Worm (Caenorhabditis elegans): ENCODE results near the gene gcy-19.
"Not testable (repeated sequence)": the region's sequence is repeated elsewhere in the genome, so short reads cannot be mapped to it uniquely, and the experiment has no call there.

Gene gcy-19

ce11 chrII:3224631-3225030 lies 34.5 kb downstream of the gcy-19 start, which contains the start of gene ZC239.15:
Gene ZC239.15, minus strand, starts transcription at chrII:3224731.
- no peak for TF ChIP-seq ceh-34 (tag; optimal IDR thresholded peaks at IDR 0.05)

- no peak for TF ChIP-seq tbx-2 (tag; optimal IDR thresholded peaks at IDR 0.05)
- TF ChIP-seq dmd-4 (tag; optimal IDR thresholded peaks at IDR 0.05; ENCODE audit: borderline replicate concordance), result no peak
- TF ChIP-seq hlh-8 (tag; optimal IDR thresholded peaks at IDR 0.05), result no peak
- no peak for TF ChIP-seq ceh-30 (tag; optimal IDR thresholded peaks at IDR 0.05)
- TF ChIP-seq fkh-10 (GFP tag; optimal IDR thresholded peaks at IDR 0.05), result no peak
- no peak for TF ChIP-seq npax-4 (tag; optimal IDR thresholded peaks at IDR 0.05)
- TF ChIP-seq unc-42 (tag; optimal IDR thresholded peaks at IDR 0.05), result no peak
Observed at ce11 chrII:3222686-3223085, 36.5 kb downstream of the gcy-19 start, which contains the start of gene ZC239.13. Gene ZC239.13, minus strand, starts transcription at chrII:3222839.

ce11 chrII:3221730-3222129 lies 37.4 kb downstream of the gcy-19 start, which contains the start of gene ZC239.14:
Gene ZC239.14, minus strand, starts transcription at chrII:3222034.
- TF ChIP-seq pag-3 (tag; optimal IDR thresholded peaks at IDR 0.05; ENCODE audit: borderline replicate concordance) (no peak), tbx-7 (tag; optimal IDR thresholded peaks at IDR 0.05) (no peak), syd-9 (tag; optimal IDR thresholded peaks at IDR 0.05) (no peak), fkh-6 (tag; optimal IDR thresholded peaks at IDR 0.05) (no peak), sdc-2 (tag; optimal IDR thresholded peaks at IDR 0.05) (no peak), eyg-1 (tag; optimal IDR thresholded peaks at IDR 0.05) (no peak), nhr-11 (tag; optimal IDR thresholded peaks at IDR 0.05) (no peak), ceh-24 (tag; optimal IDR thresholded peaks at IDR 0.05) (no peak)

- TF ChIP-seq dmd-4 (tag; optimal IDR thresholded peaks at IDR 0.05; ENCODE audit: borderline replicate concordance) (no peak), fkh-10 (GFP tag; optimal IDR thresholded peaks at IDR 0.05) (no peak), ttx-3 (tag; optimal IDR thresholded peaks at IDR 0.05) (no peak), ets-4 (tag; optimal IDR thresholded peaks at IDR 0.05) (no peak)
Observed at ce11 chrII:3220723-3221122, 38.4 kb downstream of the gcy-19 start, which contains the start of gene ZC239.22. Gene ZC239.22, minus strand, starts transcription at chrII:3220823.

ce11 chrII:3215762-3216161 lies 43.4 kb downstream of the gcy-19 start, which contains the start of gene ZC239.3:
Gene ZC239.3, plus strand, starts transcription at chrII:3216062.
- not testable (repeated sequence) for TF ChIP-seq hlh-6, elt-2, ceh-34 (tag; optimal IDR thresholded peaks at IDR 0.05)

- TF ChIP-seq hlh-15 (tag; optimal IDR thresholded peaks at IDR 0.05) (no peak), unc-3 (GFP tag; conservative IDR thresholded peaks at IDR 0.05) (no peak), unc-3 (tag; optimal IDR thresholded peaks at IDR 0.05) (no peak), ceh-6 (GFP tag; optimal IDR thresholded peaks at IDR 0.05) (no peak), elt-4 (tag; optimal IDR thresholded peaks at IDR 0.05) (no peak), eyg-1 (tag; optimal IDR thresholded peaks at IDR 0.05) (no peak), pag-3 (tag; optimal IDR thresholded peaks at IDR 0.05; ENCODE audit: borderline replicate concordance) (no peak), elt-2 (tag; optimal IDR thresholded peaks at IDR 0.05) (no peak), ceh-18 (tag; optimal IDR thresholded peaks at IDR 0.05) (no peak), gmeb-2 (tag; optimal IDR thresholded peaks at IDR 0.05) (no peak), ceh-24 (tag; optimal IDR thresholded peaks at IDR 0.05) (no peak), K09A11.1 (tag; optimal IDR thresholded peaks at IDR 0.05; ENCODE audit: insufficient read depth) (no peak), T23F11.4 (GFP tag; optimal IDR thresholded peaks at IDR 0.05) (no peak), odd-2 (tag; optimal IDR thresholded peaks at IDR 0.05) (no peak), madf-2 (tag; optimal IDR thresholded peaks at IDR 0.05) (no peak), ceh-30 (tag; optimal IDR thresholded peaks at IDR 0.05) (no peak), mec-3 (tag; optimal IDR thresholded peaks at IDR 0.05; ENCODE audit: borderline replicate concordance) (no peak), zip-5 (tag; optimal IDR thresholded peaks at IDR 0.05) (no peak), fkh-6 (tag; optimal IDR thresholded peaks at IDR 0.05) (no peak), unc-42 (tag; optimal IDR thresholded peaks at IDR 0.05) (no peak)
Observed at ce11 chrII:3213898-3214297, 45.3 kb downstream of the gcy-19 start, which contains the start of gene ZC239.4. Gene ZC239.4, plus strand, starts transcription at chrII:3214198.

Data from whole organism, late embryonic.